Worm (Caenorhabditis elegans): ENCODE results near the gene C30G12.4.
A peak's percentile ranks its signal among the peaks of the same experiment; 100 is the strongest.

- no peak for TF ChIP-seq unc-86 (tag; optimal IDR thresholded peaks at IDR 0.05)
- TF ChIP-seq egl-27 (tag; optimal IDR thresholded peaks at IDR 0.05) = no peak
- no peak for TF ChIP-seq dpl-1 (GFP tag; optimal IDR thresholded peaks at IDR 0.05)
- no peak for TF ChIP-seq alr-1 (tag; optimal IDR thresholded peaks at IDR 0.05; ENCODE audit: borderline replicate concordance)
- TF ChIP-seq nhr-77 (tag; optimal IDR thresholded peaks at IDR 0.05) = no peak
- no peak for TF ChIP-seq efl-1 (optimal IDR thresholded peaks at IDR 0.05)
- TF ChIP-seq efl-1 (GFP tag; optimal IDR thresholded peaks at IDR 0.05 in 1 of 2) = peak in 1 of 2 experiments; percentile 87
- TF ChIP-seq blmp-1 (tag; optimal IDR thresholded peaks at IDR 0.05) = no peak
Observed at ce11 chrII:7238248-7238647, 23.7 kb upstream of the C30G12.4 start, which contains the start of gene aqp-1.

All from whole organism, L1 larva.